Fruit fly (Drosophila melanogaster) whole organism, prepupa: ENCODE measurements around the gene CG43054.
A peak's percentile ranks its signal among the peaks of the same experiment; 100 is the strongest.

Experiments
- CG10631 ChIP-seq: fragments of 200-800 bp; sonication (Bioruptor generic); optimal IDR thresholded peaks from 2 replicates; lab custom pipeline; 2016; ENCODE audit warnings: missing biosample characterization, missing genetic modification characterization
- CG11294 ChIP-seq: fragments of 200-800 bp; sonication (Bioruptor generic); IDR thresholded peaks from 2 replicates; pipeline ENCODE4 v1.3.6; 2022; ENCODE audit warnings: missing biosample characterization, missing genetic modification characterization
- CG11762 ChIP-seq: fragments of 200-800 bp; sonication (Bioruptor generic); optimal IDR thresholded peaks from 3 replicates; lab custom pipeline; 2016; ENCODE audit warnings: missing biosample characterization, missing genetic modification characterization; ENCODE audit not compliant: insufficient read depth
- CG11902 ChIP-seq: fragments of 200-800 bp; sonication (Bioruptor generic); optimal IDR thresholded peaks from 3 replicates; lab custom pipeline; 2016; ENCODE audit warnings: missing biosample characterization, missing genetic modification characterization
- CG15336 ChIP-seq: fragments of 200-800 bp; sonication (Bioruptor generic); IDR thresholded peaks from 2 replicates; pipeline ENCODE4 v1.3.6; 2022; ENCODE audit warnings: missing biosample characterization, missing genetic modification characterization
- CG3032 ChIP-seq: fragments of 200-800 bp; optimal IDR thresholded peaks from 2 replicates; lab custom pipeline; 2019; ENCODE audit warnings: missing biosample characterization, mild to moderate bottlenecking, missing genetic modification characterization, moderate library complexity
- CG31627 ChIP-seq: fragments of 200-800 bp; sonication (Bioruptor generic); optimal IDR thresholded peaks from 3 replicates; lab custom pipeline; 2016; ENCODE audit warnings: missing biosample characterization, missing genetic modification characterization
- CG32006 ChIP-seq: fragments of 200-800 bp; sonication (Bioruptor generic); optimal IDR thresholded peaks from 3 replicates; lab custom pipeline; 2017; ENCODE audit warnings: missing biosample characterization, mild to moderate bottlenecking, missing genetic modification characterization
- CG34406 ChIP-seq: fragments of 200-800 bp; sonication (Bioruptor generic); optimal IDR thresholded peaks from 3 replicates; lab custom pipeline; 2016; ENCODE audit warnings: missing biosample characterization, missing genetic modification characterization
- CG3919 ChIP-seq: fragments of 200-800 bp; sonication (Bioruptor generic); optimal IDR thresholded peaks from 3 replicates; lab custom pipeline; 2016; ENCODE audit warnings: missing biosample characterization, missing genetic modification characterization
- CG6163 ChIP-seq: fragments of 200-800 bp; sonication (Bioruptor generic); IDR thresholded peaks from 3 replicates; pipeline ENCODE4 v1.3.6; 2022; ENCODE audit warnings: missing biosample characterization, missing genetic modification characterization
- CG6276 ChIP-seq: fragments of 200-800 bp; sonication (Bioruptor generic); optimal IDR thresholded peaks from 2 replicates; lab custom pipeline; 2017; ENCODE audit warnings: missing biosample characterization, mild to moderate bottlenecking, missing genetic modification characterization
- CG6808 ChIP-seq: fragments of 200-800 bp; sonication (Bioruptor generic); optimal IDR thresholded peaks from 3 replicates; lab custom pipeline; 2017; ENCODE audit warnings: missing biosample characterization, missing genetic modification characterization, mild to moderate bottlenecking, moderate library complexity, missing genetic modification reagents
- CG6854 ChIP-seq: fragments of 200-800 bp; sonication (Bioruptor generic); optimal IDR thresholded peaks from 2 replicates; lab custom pipeline; 2017; ENCODE audit warnings: missing biosample characterization, mild to moderate bottlenecking, missing genetic modification characterization
- CG8319 ChIP-seq: fragments of 200-800 bp; sonication (Bioruptor generic); optimal IDR thresholded peaks from 3 replicates; lab custom pipeline; 2016; ENCODE audit warnings: missing biosample characterization, missing genetic modification characterization
- CG9139 ChIP-seq: fragments of 200-800 bp; sonication (Bioruptor generic); optimal IDR thresholded peaks from 3 replicates; lab custom pipeline; 2017; ENCODE audit warnings: missing biosample characterization, mild to moderate bottlenecking, missing genetic modification characterization
- Eip75B ChIP-seq: fragments of 200-800 bp; sonication (Bioruptor generic); optimal IDR thresholded peaks from 3 replicates; lab custom pipeline; 2016; ENCODE audit warnings: missing biosample characterization, missing genetic modification characterization
- Eip78C ChIP-seq: fragments of 200-800 bp; sonication (Bioruptor generic); peaks from one replicate; lab custom pipeline; 2016; ENCODE audit warnings: missing biosample characterization, missing genetic modification characterization
- Ets21C ChIP-seq: fragments of 200-800 bp; sonication (Bioruptor generic); optimal IDR thresholded peaks from 3 replicates; lab custom pipeline; 2016; ENCODE audit warnings: missing biosample characterization, missing genetic modification characterization
- Ets96B ChIP-seq: fragments of 200-800 bp; optimal IDR thresholded peaks from 2 replicates; lab custom pipeline; 2019; ENCODE audit warnings: missing biosample characterization, mild to moderate bottlenecking, missing genetic modification characterization, moderate library complexity
- Gug ChIP-seq: fragments of 200-800 bp; sonication (Bioruptor generic); IDR thresholded peaks from 2 replicates; pipeline ENCODE4 v1.3.6; 2022; ENCODE audit warnings: missing biosample characterization, missing genetic modification characterization
- Lpt ChIP-seq: fragments of 200-800 bp; sonication (Bioruptor generic); optimal IDR thresholded peaks from 3 replicates; lab custom pipeline; 2016; ENCODE audit warnings: missing biosample characterization, missing genetic modification characterization
- Met ChIP-seq: fragments of 200-800 bp; sonication (Bioruptor generic); optimal IDR thresholded peaks from 3 replicates; lab custom pipeline; 2016; ENCODE audit warnings: missing biosample characterization, missing genetic modification characterization
- Smox ChIP-seq: fragments of 200-800 bp; sonication (Bioruptor generic); optimal IDR thresholded peaks from 3 replicates; lab custom pipeline; 2016; ENCODE audit warnings: missing biosample characterization, missing genetic modification characterization
- Sox102F ChIP-seq: fragments of 200-800 bp; sonication (Bioruptor generic); optimal IDR thresholded peaks from 2 replicates; lab custom pipeline; 2016; ENCODE audit warnings: missing biosample characterization, mild to moderate bottlenecking, missing genetic modification characterization
- Sox14 ChIP-seq: fragments of 200-800 bp; sonication (Bioruptor generic); optimal IDR thresholded peaks from 3 replicates; lab custom pipeline; 2016; ENCODE audit warnings: missing biosample characterization, missing genetic modification characterization
- achi ChIP-seq: fragments of 200-800 bp; sonication (Bioruptor generic); optimal IDR thresholded peaks from 3 replicates; lab custom pipeline; 2016; ENCODE audit warnings: missing biosample characterization, missing genetic modification characterization
- acj6 ChIP-seq: fragments of 200-800 bp; sonication (Bioruptor generic); optimal IDR thresholded peaks from 3 replicates; lab custom pipeline; 2016; ENCODE audit warnings: missing biosample characterization, missing genetic modification characterization
- eg ChIP-seq: fragments of 200-800 bp; sonication (Bioruptor generic); IDR thresholded peaks from 3 replicates; pipeline ENCODE4 v1.3.6; 2022; ENCODE audit warnings: missing biosample characterization, missing genetic modification characterization
- pdm3 ChIP-seq: fragments of 200-800 bp; sonication (Bioruptor generic); optimal IDR thresholded peaks from 3 replicates; lab custom pipeline; 2016; ENCODE audit warnings: missing biosample characterization, missing genetic modification characterization
- spab ChIP-seq: fragments of 200-800 bp; sonication (Bioruptor generic); optimal IDR thresholded peaks from 2 replicates; lab custom pipeline; 2017; ENCODE audit warnings: missing biosample characterization, mild to moderate bottlenecking, missing genetic modification characterization, missing genetic modification reagents
- ss ChIP-seq, 2 experiments: fragments of 200-800 bp; sonication (Bioruptor generic); optimal IDR thresholded peaks; 2 replicates in 1 of 2; 3 replicates in 1 of 2; lab custom pipeline; 2017 to 2018; ENCODE audit warnings: mild to moderate bottlenecking in 2 of 2, missing biosample characterization in 2 of 2, missing genetic modification characterization in 2 of 2, moderate library complexity in 1 of 2
- svp ChIP-seq: fragments of 200-800 bp; sonication (Bioruptor generic); peaks from one replicate; lab custom pipeline; 2016; ENCODE audit warnings: missing biosample characterization, missing genetic modification characterization
- topi ChIP-seq: fragments of 200-800 bp; sonication (Bioruptor generic); optimal IDR thresholded peaks from 3 replicates; lab custom pipeline; 2016; ENCODE audit warnings: missing biosample characterization, missing genetic modification characterization
- vri ChIP-seq: fragments of 200-800 bp; sonication (Bioruptor generic); optimal IDR thresholded peaks from 3 replicates; lab custom pipeline; 2016; ENCODE audit warnings: missing biosample characterization, mild to moderate bottlenecking, missing genetic modification characterization

Gene CG43054

DNA sequence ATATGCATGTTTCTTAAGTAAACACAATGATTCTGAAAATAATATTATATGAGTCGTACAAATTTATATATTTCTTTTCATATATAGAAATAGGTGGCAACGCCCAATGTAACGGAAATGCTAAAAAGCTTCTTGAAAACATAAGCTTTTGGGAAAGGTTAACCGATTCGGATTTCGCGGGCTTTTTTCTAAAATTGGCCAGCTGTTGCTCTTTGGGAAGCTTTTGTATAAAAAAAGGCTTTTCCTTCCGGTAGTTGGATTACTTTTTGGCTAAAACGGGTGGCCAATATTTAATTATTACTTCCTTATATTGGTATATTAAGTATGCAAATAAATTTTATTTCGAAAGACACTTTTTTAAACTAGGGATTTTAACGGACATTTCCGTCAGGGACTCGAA, 33.6 kb upstream of the CG43054 start:
- TF ChIP-seq svp (GFP tag; lab: Kevin White, UChicago): peak; percentile 11
- no peak for TF ChIP-seq CG6163 (GFP tag; lab: Robert Waterston, UW)

DNA sequence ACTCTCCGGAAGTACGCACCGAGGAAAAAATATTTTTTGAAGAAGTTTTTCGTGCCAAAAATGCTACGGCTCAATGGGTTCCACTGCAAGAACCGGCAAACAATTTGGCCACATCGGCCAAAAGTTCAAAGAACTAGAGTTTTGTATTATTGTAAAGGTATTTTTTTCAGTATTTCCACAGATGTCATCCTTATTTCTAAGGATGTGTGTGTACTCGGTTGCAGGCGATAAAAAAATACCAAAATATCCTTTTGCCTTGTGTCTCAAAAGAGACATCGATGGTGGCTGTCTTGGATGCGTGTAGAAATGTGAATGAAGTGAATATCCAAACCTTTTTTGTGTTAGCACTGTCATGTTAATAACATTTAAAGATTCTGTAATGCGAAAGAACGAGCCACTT, 24.5 kb upstream of the CG43054 start:
- TF ChIP-seq Gug (no peak), CG31627 (GFP tag; lab: Kevin White, UChicago) (no peak), Eip78C (GFP tag; lab: Kevin White, UChicago) (peak; percentile 9), CG11902 (GFP tag; lab: Kevin White, UChicago) (no peak)

- TF ChIP-seq Eip78C (GFP tag; lab: Kevin White, UChicago): peak; percentile 22
- peak; percentile 41 for TF ChIP-seq svp (GFP tag; lab: Kevin White, UChicago)
- no peak for TF ChIP-seq CG6808
- TF ChIP-seq CG6276 (GFP tag; lab: Kevin White, UChicago): no peak
- TF ChIP-seq, all 60 proteins: peak for 2
These were observed 12.2 kb upstream of the CG43054 start for dm6 chr2L:17615471-17615870.

DNA sequence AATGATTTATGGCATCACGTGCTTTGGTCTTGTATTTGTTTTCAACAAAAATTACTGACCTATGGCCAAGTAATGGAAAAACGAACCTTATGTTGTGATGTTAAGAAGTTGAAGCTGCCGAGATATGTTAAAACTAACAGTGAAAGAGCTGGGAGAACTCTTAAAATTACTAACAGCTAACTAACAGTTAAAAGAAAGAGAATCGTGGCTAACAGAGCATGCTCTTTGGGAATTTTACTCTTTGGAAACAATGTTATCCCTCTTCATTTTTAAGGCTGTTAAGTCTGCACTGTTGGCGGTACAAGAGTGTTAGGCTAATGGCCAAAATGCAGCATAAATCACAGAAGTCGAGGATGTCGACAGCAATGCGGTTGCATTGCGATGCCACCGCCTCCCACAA, 6.5 kb upstream of the CG43054 start:
- TF ChIP-seq CG11762 (GFP tag; lab: Kevin White, UChicago): no peak
- TF ChIP-seq Ets96B (tag; lab: Kevin White, UChicago): no peak
- no peak for TF ChIP-seq eg
- no peak for TF ChIP-seq Gug
- no peak for TF ChIP-seq Lpt
- TF ChIP-seq CG34406 (GFP tag; lab: Kevin White, UChicago): no peak
- TF ChIP-seq CG3919 (GFP tag; lab: Kevin White, UChicago): no peak
- TF ChIP-seq CG31627 (GFP tag; lab: Kevin White, UChicago): no peak
- TF ChIP-seq CG6163 (GFP tag; lab: Robert Waterston, UW): no peak
- TF ChIP-seq topi (GFP tag; lab: Kevin White, UChicago): no peak
- TF ChIP-seq, all 60 proteins: peak for 0

DNA sequence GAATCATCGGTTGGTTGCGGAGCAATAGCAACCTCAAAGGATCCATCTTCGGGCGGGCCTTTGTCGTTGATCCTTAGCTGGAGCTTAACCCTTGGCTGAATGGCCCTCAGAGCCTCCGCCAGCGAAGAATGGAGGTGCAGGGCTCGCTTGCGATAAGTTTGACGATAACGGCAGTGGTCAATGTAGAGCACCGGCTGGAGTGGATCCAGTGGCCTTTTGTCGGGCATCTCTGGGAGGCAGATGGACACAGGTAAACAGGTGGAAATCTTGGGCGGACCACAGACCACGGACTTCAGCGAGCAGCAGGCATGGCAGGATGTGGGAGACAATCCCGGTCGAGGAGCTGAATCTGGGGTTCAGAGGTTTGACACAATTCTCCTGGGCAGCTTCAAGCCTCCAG, 1.7 kb upstream of the CG43054 start, which contains the start of gene CG15147:
Gene CG15147, minus strand, starts transcription at position 390 of the 400 bp plus-strand sequence.
- no peak for TF ChIP-seq CG31627 (GFP tag; lab: Kevin White, UChicago)
- TF ChIP-seq CG10631 (GFP tag; lab: Kevin White, UChicago): no peak
- TF ChIP-seq CG6163 (GFP tag; lab: Robert Waterston, UW): no peak
- no peak for TF ChIP-seq Gug
- TF ChIP-seq CG9139 (GFP tag; lab: Kevin White, UChicago): no peak
- TF ChIP-seq, all 60 proteins: peak for 0

dm6 chr2L:17650812-17651211, 23.2 kb downstream of the CG43054 start:
- no peak for TF ChIP-seq CG15336 (GFP tag; lab: Robert Waterston, UW)
- TF ChIP-seq Met: no peak
- TF ChIP-seq CG32006: no peak
- TF ChIP-seq CG11294: no peak
- TF ChIP-seq CG11902 (GFP tag; lab: Kevin White, UChicago): no peak
- no peak for TF ChIP-seq Smox (GFP tag; lab: Kevin White, UChicago)
- no peak for TF ChIP-seq eg
- TF ChIP-seq acj6: no peak
- TF ChIP-seq vri: no peak
- no peak for TF ChIP-seq ss (GFP tag; optimal IDR thresholded peaks at IDR 0.05; lab: Kevin White, UChicago)
- TF ChIP-seq Sox102F (GFP tag; lab: Kevin White, UChicago): no peak
- no peak for TF ChIP-seq CG34406 (GFP tag; lab: Kevin White, UChicago)
- no peak for TF ChIP-seq CG6276 (GFP tag; lab: Kevin White, UChicago)
- TF ChIP-seq topi (GFP tag; lab: Kevin White, UChicago): no peak
- TF ChIP-seq achi: no peak

DNA sequence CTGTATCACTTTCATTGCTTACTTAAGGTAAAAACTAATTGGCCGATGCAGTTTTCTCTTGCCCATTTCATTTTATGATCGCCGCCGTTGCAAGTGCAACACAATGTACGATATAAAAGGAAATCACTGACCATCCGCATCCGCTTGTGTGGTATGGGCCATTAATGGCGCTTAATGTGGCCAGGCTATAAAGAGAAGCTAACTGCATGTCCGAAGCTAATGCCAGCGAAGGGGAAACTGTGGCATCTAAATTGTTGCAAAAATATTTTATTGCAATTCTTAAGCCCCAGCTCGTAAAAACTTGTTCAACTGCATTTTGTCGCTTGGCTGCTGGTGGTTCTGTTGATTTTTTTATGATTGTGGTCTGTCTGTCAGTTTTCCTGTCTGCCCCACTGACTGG, 43.6 kb downstream of the CG43054 start:
- TF ChIP-seq spab: no peak
- no peak for TF ChIP-seq CG11762 (GFP tag; lab: Kevin White, UChicago)
- no peak for TF ChIP-seq CG3919 (GFP tag; lab: Kevin White, UChicago)
- TF ChIP-seq Eip75B (GFP tag; lab: Kevin White, UChicago): no peak
- no peak for TF ChIP-seq Ets21C (GFP tag; lab: Kevin White, UChicago)
- no peak for TF ChIP-seq eg
- no peak for TF ChIP-seq pdm3 (GFP tag; lab: Kevin White, UChicago)
- TF ChIP-seq CG9139 (GFP tag; lab: Kevin White, UChicago): no peak
- TF ChIP-seq Sox14 (GFP tag; lab: Kevin White, UChicago): no peak
- TF ChIP-seq CG8319 (GFP tag; lab: Kevin White, UChicago): no peak
- TF ChIP-seq ss (GFP tag; optimal IDR thresholded peaks at IDR 0.05; lab: Kevin White, UChicago): no peak
- TF ChIP-seq CG6276 (GFP tag; lab: Kevin White, UChicago): no peak
- no peak for TF ChIP-seq achi
- TF ChIP-seq CG6808: no peak
- TF ChIP-seq CG32006: no peak
- no peak for TF ChIP-seq CG3032
- TF ChIP-seq svp (GFP tag; lab: Kevin White, UChicago): no peak
- no peak for TF ChIP-seq Lpt
- TF ChIP-seq CG6854: no peak
- TF ChIP-seq, all 60 proteins: peak for 0
